Fruit fly (Drosophila melanogaster) whole organism, pupa: ENCODE data around the gene CG14803.

Experiments
- CG15710 ChIP-seq: fragments of 200-800 bp; sonication (Bioruptor generic); optimal IDR thresholded peaks from 2 replicates; lab custom pipeline; 2018; ENCODE audit warnings: missing biosample characterization, mild to moderate bottlenecking, missing genetic modification characterization, moderate library complexity
- CG34367 ChIP-seq: fragments of 200-800 bp; sonication (Bioruptor generic); optimal IDR thresholded peaks from 2 replicates; lab custom pipeline; 2018; ENCODE audit warnings: missing biosample characterization, mild to moderate bottlenecking, missing genetic modification characterization
- CG4496 ChIP-seq: fragments of 200-800 bp; sonication (Bioruptor generic); IDR thresholded peaks from 3 replicates; pipeline ENCODE4 v1.3.6; 2022; ENCODE audit warnings: missing biosample characterization, missing genetic modification characterization
- CG8159 ChIP-seq: fragments of 200-800 bp; sonication (Bioruptor generic); optimal IDR thresholded peaks from 3 replicates; lab custom pipeline; 2018; ENCODE audit warnings: missing biosample characterization, mild to moderate bottlenecking, missing genetic modification characterization, moderate library complexity
- CG8301 ChIP-seq: fragments of 200-800 bp; sonication (Bioruptor generic); optimal IDR thresholded peaks from 2 replicates; lab custom pipeline; 2018; ENCODE audit warnings: missing biosample characterization, mild to moderate bottlenecking, missing genetic modification characterization
- CG9948 ChIP-seq: fragments of 200-800 bp; sonication (Bioruptor generic); optimal IDR thresholded peaks from 2 replicates; lab custom pipeline; 2018; ENCODE audit warnings: missing biosample characterization, mild to moderate bottlenecking, missing genetic modification characterization, moderate library complexity
- D1 ChIP-seq: fragments of 200-800 bp; sonication (Bioruptor generic); optimal IDR thresholded peaks from 2 replicates; lab custom pipeline; 2018; ENCODE audit warnings: missing biosample characterization, mild to moderate bottlenecking, missing genetic modification characterization, moderate library complexity
- EcR ChIP-seq: fragments of 200-800 bp; sonication (Bioruptor generic); optimal IDR thresholded peaks from 3 replicates; lab custom pipeline; 2019; ENCODE audit warnings: missing biosample characterization, missing genetic modification characterization, mild to moderate bottlenecking, moderate library complexity, missing genetic modification reagents
- Ets98B ChIP-seq: fragments of 200-800 bp; sonication (Bioruptor generic); IDR thresholded peaks from 2 replicates; pipeline ENCODE4 v1.3.6; 2022; ENCODE audit warnings: missing biosample characterization, missing genetic modification characterization
- Pif1A ChIP-seq: fragments of 200-800 bp; sonication (Bioruptor generic); optimal IDR thresholded peaks from 3 replicates; lab custom pipeline; 2016; ENCODE audit warnings: missing biosample characterization, missing genetic modification characterization
- Pif1B ChIP-seq: fragments of 200-800 bp; sonication (Bioruptor generic); optimal IDR thresholded peaks from 3 replicates; lab custom pipeline; 2016; ENCODE audit warnings: missing biosample characterization, missing genetic modification characterization
- Snoo ChIP-seq: fragments of 200-800 bp; sonication (Bioruptor generic); optimal IDR thresholded peaks from 3 replicates; lab custom pipeline; 2017; ENCODE audit warnings: missing biosample characterization, mild to moderate bottlenecking, missing genetic modification characterization, inconsistent platforms
- fd96Ca ChIP-seq: fragments of 200-800 bp; sonication (Bioruptor generic); IDR thresholded peaks from 3 replicates; pipeline ENCODE4 v1.3.6; 2022; ENCODE audit warnings: missing biosample characterization, missing genetic modification characterization
- gl ChIP-seq: fragments of 200-800 bp; sonication (Bioruptor generic); optimal IDR thresholded peaks from 2 replicates; lab custom pipeline; 2018; ENCODE audit warnings: missing biosample characterization, mild to moderate bottlenecking, missing genetic modification characterization

DNA sequence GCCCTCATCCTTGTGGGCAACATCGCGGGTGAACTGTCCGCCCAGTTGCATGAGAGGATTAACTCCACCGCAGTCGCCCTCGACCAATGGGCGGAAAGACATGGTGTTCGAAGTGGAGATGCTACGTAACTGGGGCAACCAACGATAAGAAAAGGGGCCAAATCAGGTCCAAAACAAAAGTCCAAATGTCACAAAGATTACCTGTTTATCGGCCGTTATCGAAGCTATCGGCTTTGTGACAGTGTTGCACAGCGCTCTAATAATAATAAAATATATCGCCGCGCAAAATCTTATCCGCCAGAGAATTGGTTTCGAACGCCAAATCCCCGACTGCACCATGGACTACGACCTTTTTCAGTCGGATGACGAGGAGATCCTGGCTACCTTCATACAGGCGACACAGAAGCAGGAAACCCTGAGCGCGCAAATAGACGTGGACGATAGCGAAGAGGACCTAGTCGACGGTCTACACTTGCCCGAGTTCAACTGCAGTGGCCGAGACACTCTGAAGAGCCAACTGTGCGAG lies at the start of gene CG14803, which contains the start of gene Pex5:
- no peak for TF ChIP-seq CG4496 (GFP tag; lab: Robert Waterston, UW)
- no peak for TF ChIP-seq gl (tag; lab: Kevin White, UChicago)
- no peak for TF ChIP-seq fd96Ca (GFP tag; lab: Robert Waterston, UW)
- no peak for TF ChIP-seq EcR (GFP tag; lab: Kevin White, UChicago)
- no peak for TF ChIP-seq Pif1B
- no peak for TF ChIP-seq CG15710 (tag; lab: Kevin White, UChicago)
- TF ChIP-seq Snoo = no peak
- no peak for TF ChIP-seq CG8159 (tag; lab: Kevin White, UChicago)
- TF ChIP-seq Ets98B (GFP tag; lab: Robert Waterston, UW) = peak; percentile 29; the same call in 1 of the 2 replicates
- TF ChIP-seq Pif1A (GFP tag; lab: Kevin White, UChicago) = no peak
- no peak for TF ChIP-seq CG8301 (tag; lab: Kevin White, UChicago)
- TF ChIP-seq CG34367 = no peak
- TF ChIP-seq D1 (tag; lab: Kevin White, UChicago) = no peak
- TF ChIP-seq CG9948 (tag; lab: Kevin White, UChicago) = no peak
